Worm (Caenorhabditis elegans): ENCODE results near the gene phat-3.

phat-3 gene

DNA sequence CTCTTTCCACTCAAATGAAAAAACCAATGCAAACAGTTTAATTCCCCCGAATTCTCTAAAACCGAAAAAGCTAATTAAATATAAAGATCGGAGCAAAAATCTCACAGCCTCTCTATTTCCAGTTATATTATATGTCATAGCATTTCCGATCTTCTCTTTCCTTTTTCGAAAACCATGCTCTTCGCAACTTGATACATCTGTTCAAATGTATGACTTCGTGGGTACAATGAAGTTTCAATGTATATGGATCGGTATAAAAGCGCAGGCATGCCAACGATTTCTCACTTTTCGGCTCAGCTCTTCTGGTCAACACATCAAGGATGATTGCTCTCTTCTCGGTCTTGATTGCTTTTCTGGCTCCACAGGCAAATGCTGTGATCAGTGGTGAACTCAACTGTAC lies 2.4 kb downstream of the phat-3 start, which contains the start of gene phat-7:
Gene phat-7 (plus strand): TSS at position 301 of the 400 bp plus-strand sequence.
- TF ChIP-seq nhr-71 (tag; optimal IDR thresholded peaks at IDR 0.05) (no peak), ces-1 (GFP tag; optimal IDR thresholded peaks at IDR 0.05) (no peak), ztf-11 (tag; optimal IDR thresholded peaks at IDR 0.05) (no peak), rnt-1 (tag; optimal IDR thresholded peaks at IDR 0.05) (no peak), nhr-11 (tag; optimal IDR thresholded peaks at IDR 0.05) (no peak), Y116A8C.19 (tag; optimal IDR thresholded peaks at IDR 0.05; ENCODE audit: borderline replicate concordance) (no peak), fkh-10 (GFP tag; optimal IDR thresholded peaks at IDR 0.05) (no peak), unc-62 (GFP tag; optimal IDR thresholded peaks at IDR 0.05) (no peak)

DNA sequence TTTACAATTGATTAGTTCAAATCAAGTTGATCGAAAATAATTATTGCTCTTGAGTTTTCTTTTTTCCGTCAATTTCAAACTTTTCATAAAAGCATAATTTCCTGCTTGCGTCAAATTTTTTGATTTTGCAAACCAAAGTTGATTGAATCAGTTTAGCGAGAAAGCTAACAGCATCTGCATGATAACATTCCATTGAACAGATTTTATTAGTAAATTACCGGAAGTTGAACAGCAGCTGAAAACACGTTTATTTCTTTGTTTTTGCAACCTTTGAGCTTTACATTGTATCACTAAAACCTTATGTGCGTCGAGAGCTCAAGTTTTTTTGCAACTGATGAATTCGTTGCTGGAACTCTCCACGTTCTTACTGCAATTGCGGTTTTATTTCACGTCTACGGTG lies 3.8 kb downstream of the phat-3 start, which contains the start of gene srh-169:
Gene srh-169 (plus strand): TSS at position 301 of the 400 bp plus-strand sequence.
- TF ChIP-seq hpl-2 (GFP tag; optimal IDR thresholded peaks at IDR 0.05) = no peak
- TF ChIP-seq efl-1 (optimal IDR thresholded peaks at IDR 0.05) = no peak
- TF ChIP-seq efl-1 (GFP tag; optimal IDR thresholded peaks at IDR 0.05 in 1 of 2) = peak in 1 of 2 experiments; percentile 24

DNA sequence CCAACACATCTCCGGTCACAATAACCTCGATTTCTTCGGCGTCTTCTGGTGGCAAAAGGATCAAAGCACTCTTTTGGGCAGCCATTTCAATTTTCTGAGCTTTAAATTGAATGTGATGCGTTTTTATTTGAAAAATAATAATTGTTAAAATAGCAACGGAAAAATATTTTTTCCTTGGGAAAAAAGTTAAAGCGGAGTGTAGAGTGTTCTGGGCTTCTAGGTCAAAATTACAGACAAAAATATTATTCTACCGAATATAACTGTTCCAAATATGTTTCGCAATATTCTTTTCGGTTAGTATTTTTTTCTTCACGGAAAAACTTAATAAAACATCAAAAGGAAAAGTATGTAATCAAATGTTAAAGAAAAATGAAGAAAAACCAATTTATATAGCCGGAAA lies 11.3 kb downstream of the phat-3 start, which contains the start of gene djr-1.2:
Gene djr-1.2 (minus strand): TSS at position 101 of the 400 bp plus-strand sequence.
- TF ChIP-seq efl-1 (optimal IDR thresholded peaks at IDR 0.05) (no peak), efl-1 (GFP tag; optimal IDR thresholded peaks at IDR 0.05 in 1 of 2) (peak in 1 of 2 experiments; percentile 62), hlh-4 (tag; optimal IDR thresholded peaks at IDR 0.05) (no peak)

DNA sequence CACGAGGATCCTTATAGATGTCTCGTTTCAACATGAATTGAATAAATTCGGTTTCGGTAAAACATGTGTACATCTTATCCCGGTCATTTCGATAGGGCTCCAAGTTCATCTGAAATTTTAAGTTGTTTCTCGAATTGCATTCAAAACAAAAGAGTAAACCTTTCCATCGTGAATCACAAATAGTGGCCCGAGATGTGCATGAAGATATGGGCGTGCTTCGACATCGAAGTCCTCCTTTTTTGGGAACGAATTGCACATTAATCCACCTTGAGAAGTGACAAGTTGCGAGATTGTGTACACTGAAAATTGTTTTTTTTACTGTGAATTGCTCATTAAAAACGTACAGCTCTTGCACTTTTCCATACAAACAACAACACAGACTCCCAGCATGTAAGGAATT lies 12.5 kb downstream of the phat-3 start:
- TF ChIP-seq F16B12.6 (tag; optimal IDR thresholded peaks at IDR 0.05) (no peak), xbp-1 (tag; optimal IDR thresholded peaks at IDR 0.05) (no peak), lir-3 (tag; optimal IDR thresholded peaks at IDR 0.05; ENCODE audit: poor library complexity) (no peak), isw-1 (GFP tag; IDR thresholded peaks at IDR 0.05) (no peak), efl-3 (GFP tag; optimal IDR thresholded peaks at IDR 0.05) (no peak), nhr-71 (tag; optimal IDR thresholded peaks at IDR 0.05) (no peak), fkh-4 (tag; optimal IDR thresholded peaks at IDR 0.05; ENCODE audit: borderline replicate concordance) (no peak), snpc-4 (tag; optimal IDR thresholded peaks at IDR 0.05) (no peak), grh-1 (GFP tag; IDR thresholded peaks at IDR 0.05) (no peak), pag-3 (tag; optimal IDR thresholded peaks at IDR 0.05; ENCODE audit: borderline replicate concordance, insufficient read depth) (no peak), aly-2 (tag; optimal IDR thresholded peaks at IDR 0.05) (no peak), tbx-2 (tag; optimal IDR thresholded peaks at IDR 0.05) (no peak), nhr-84 (tag; optimal IDR thresholded peaks at IDR 0.05) (no peak), Y116A8C.19 (tag; optimal IDR thresholded peaks at IDR 0.05; ENCODE audit: borderline replicate concordance) (no peak), fos-1 (tag; optimal IDR thresholded peaks at IDR 0.05) (no peak), ceh-90 (tag; optimal IDR thresholded peaks at IDR 0.05) (no peak), dsc-1 (tag; optimal IDR thresholded peaks at IDR 0.05) (no peak), unc-86 (tag; optimal IDR thresholded peaks at IDR 0.05) (no peak), C16A3.4 (tag; optimal IDR thresholded peaks at IDR 0.05) (no peak)

DNA sequence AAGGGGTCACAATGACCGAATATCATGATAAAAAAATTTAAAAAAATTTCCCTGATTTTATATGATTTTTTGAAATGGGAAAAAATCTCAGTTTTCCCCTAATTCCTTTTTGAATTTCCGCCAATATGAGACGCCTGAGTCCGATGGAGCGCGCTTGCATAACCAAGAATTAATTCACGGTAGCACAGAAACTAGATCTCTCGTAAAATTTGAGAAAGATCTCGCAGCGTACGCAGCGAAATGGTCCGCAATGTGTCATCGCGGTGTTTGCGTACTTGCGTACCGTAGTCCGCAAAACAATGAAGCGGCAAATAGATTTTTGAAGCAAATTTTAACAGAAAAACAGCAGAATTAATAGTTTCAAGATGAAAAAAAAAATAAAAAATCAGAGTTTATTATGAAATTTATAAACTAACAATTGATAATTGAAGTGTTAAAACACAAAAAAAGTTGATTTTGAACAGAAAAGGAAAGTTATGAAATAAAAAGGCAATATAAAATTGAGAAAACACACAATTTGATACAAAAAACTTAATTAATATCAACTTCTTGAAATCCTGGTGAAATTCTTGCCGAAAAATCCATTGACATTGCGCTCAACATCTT lies 19.9 kb downstream of the phat-3 start:
- TF ChIP-seq dsc-1 (tag; optimal IDR thresholded peaks at IDR 0.05) (peak; percentile 38), nhr-19 (GFP tag; conservative IDR thresholded peaks at IDR 0.05) (peak; percentile 93), nhr-85 (tag) (peak; percentile 65), efl-1 (optimal IDR thresholded peaks at IDR 0.05) (peak; percentile 62 to 75), efl-1 (GFP tag; optimal IDR thresholded peaks at IDR 0.05 in 1 of 2) (peak; percentile 69 to 96), xbp-1 (tag; optimal IDR thresholded peaks at IDR 0.05) (peak; percentile 45), F16B12.6 (tag; optimal IDR thresholded peaks at IDR 0.05) (peak; percentile 49), lsy-2 (tag; optimal IDR thresholded peaks at IDR 0.05) (peak; percentile 81 to 93), mab-9 (GFP tag; IDR thresholded peaks at IDR 0.05) (peak; percentile 84), rnt-1 (tag; optimal IDR thresholded peaks at IDR 0.05) (peak; percentile 58), unc-86 (tag; optimal IDR thresholded peaks at IDR 0.05) (peak; percentile 34), isw-1 (GFP tag; IDR thresholded peaks at IDR 0.05) (peak; percentile 88), fkh-8 (tag; optimal IDR thresholded peaks at IDR 0.05) (peak; percentile 19), unc-98 (GFP tag; IDR thresholded peaks at IDR 0.05) (peak; percentile 89), grh-1 (GFP tag; IDR thresholded peaks at IDR 0.05) (peak; percentile 86), swsn-7 (tag; optimal IDR thresholded peaks at IDR 0.05) (peak; percentile 37), nhr-47 (tag; optimal IDR thresholded peaks at IDR 0.05) (peak; percentile 73), ceh-88 (GFP tag; IDR thresholded peaks at IDR 0.05) (peak; percentile 84), lin-35 (GFP tag; optimal IDR thresholded peaks at IDR 0.05) (peak; percentile 48 to 70), dpl-1 (GFP tag; optimal IDR thresholded peaks at IDR 0.05) (peak; percentile 42 to 67 (median 48)), nhr-20 (tag; optimal IDR thresholded peaks at IDR 0.05) (peak; percentile 48)
